Fruit fly (Drosophila melanogaster) whole organism, prepupa: ENCODE results near the gene CG17104.

Source experiments
- Blimp-1 ChIP-seq: fragments of 200-800 bp; sonication (Bioruptor generic); optimal IDR thresholded peaks from 3 replicates; lab custom pipeline; 2017; ENCODE audit warnings: missing biosample characterization, missing genetic modification characterization, mild to moderate bottlenecking, moderate library complexity, missing genetic modification reagents
- CG10631 ChIP-seq: fragments of 200-800 bp; sonication (Bioruptor generic); optimal IDR thresholded peaks from 2 replicates; lab custom pipeline; 2016; ENCODE audit warnings: missing biosample characterization, missing genetic modification characterization
- CG10669 ChIP-seq: fragments of 200-800 bp; sonication (Bioruptor generic); optimal IDR thresholded peaks from 3 replicates; lab custom pipeline; 2018; ENCODE audit warnings: missing biosample characterization, mild to moderate bottlenecking, missing genetic modification characterization, moderate library complexity
- CG11294 ChIP-seq: fragments of 200-800 bp; sonication (Bioruptor generic); IDR thresholded peaks from 2 replicates; pipeline ENCODE4 v1.3.6; 2022; ENCODE audit warnings: missing biosample characterization, missing genetic modification characterization
- CG11762 ChIP-seq: fragments of 200-800 bp; sonication (Bioruptor generic); optimal IDR thresholded peaks from 3 replicates; lab custom pipeline; 2016; ENCODE audit warnings: missing biosample characterization, missing genetic modification characterization; ENCODE audit not compliant: insufficient read depth
- CG11902 ChIP-seq: fragments of 200-800 bp; sonication (Bioruptor generic); optimal IDR thresholded peaks from 3 replicates; lab custom pipeline; 2016; ENCODE audit warnings: missing biosample characterization, missing genetic modification characterization
- CG1621 ChIP-seq: fragments of 200-800 bp; sonication (Bioruptor generic); optimal IDR thresholded peaks from 3 replicates; lab custom pipeline; 2018; ENCODE audit warnings: missing biosample characterization, mild to moderate bottlenecking, missing genetic modification characterization
- CG16779 ChIP-seq: fragments of 200-800 bp; sonication (Bioruptor generic); optimal IDR thresholded peaks from 3 replicates; lab custom pipeline; 2017; ENCODE audit warnings: missing biosample characterization, mild to moderate bottlenecking, missing genetic modification characterization
- CG3032 ChIP-seq: fragments of 200-800 bp; optimal IDR thresholded peaks from 2 replicates; lab custom pipeline; 2019; ENCODE audit warnings: missing biosample characterization, mild to moderate bottlenecking, missing genetic modification characterization, moderate library complexity
- CG31627 ChIP-seq: fragments of 200-800 bp; sonication (Bioruptor generic); optimal IDR thresholded peaks from 3 replicates; lab custom pipeline; 2016; ENCODE audit warnings: missing biosample characterization, missing genetic modification characterization
- CG34406 ChIP-seq: fragments of 200-800 bp; sonication (Bioruptor generic); optimal IDR thresholded peaks from 3 replicates; lab custom pipeline; 2016; ENCODE audit warnings: missing biosample characterization, missing genetic modification characterization
- CG3919 ChIP-seq: fragments of 200-800 bp; sonication (Bioruptor generic); optimal IDR thresholded peaks from 3 replicates; lab custom pipeline; 2016; ENCODE audit warnings: missing biosample characterization, missing genetic modification characterization
- CG6163 ChIP-seq: fragments of 200-800 bp; sonication (Bioruptor generic); IDR thresholded peaks from 3 replicates; pipeline ENCODE4 v1.3.6; 2022; ENCODE audit warnings: missing biosample characterization, missing genetic modification characterization
- CG6276 ChIP-seq: fragments of 200-800 bp; sonication (Bioruptor generic); optimal IDR thresholded peaks from 2 replicates; lab custom pipeline; 2017; ENCODE audit warnings: missing biosample characterization, mild to moderate bottlenecking, missing genetic modification characterization
- CG6792 ChIP-seq: fragments of 200-800 bp; sonication (Bioruptor generic); optimal IDR thresholded peaks from 3 replicates; lab custom pipeline; 2016; ENCODE audit warnings: missing biosample characterization, missing genetic modification characterization
- CG6808 ChIP-seq: fragments of 200-800 bp; sonication (Bioruptor generic); optimal IDR thresholded peaks from 3 replicates; lab custom pipeline; 2017; ENCODE audit warnings: missing biosample characterization, missing genetic modification characterization, mild to moderate bottlenecking, moderate library complexity, missing genetic modification reagents
- CG8119 ChIP-seq: fragments of 200-800 bp; sonication (Bioruptor generic); IDR thresholded peaks from 3 replicates; pipeline ENCODE4 v1.3.6; 2022; ENCODE audit warnings: missing biosample characterization, missing genetic modification characterization
- CG8632 ChIP-seq: fragments of 200-800 bp; sonication (Bioruptor generic); optimal IDR thresholded peaks from 3 replicates; lab custom pipeline; 2016; ENCODE audit warnings: missing biosample characterization, missing genetic modification characterization
- Eip75B ChIP-seq: fragments of 200-800 bp; sonication (Bioruptor generic); optimal IDR thresholded peaks from 3 replicates; lab custom pipeline; 2016; ENCODE audit warnings: missing biosample characterization, missing genetic modification characterization
- Eip78C ChIP-seq: fragments of 200-800 bp; sonication (Bioruptor generic); peaks from one replicate; lab custom pipeline; 2016; ENCODE audit warnings: missing biosample characterization, missing genetic modification characterization
- Eip93F ChIP-seq: fragments of 200-800 bp; sonication (Bioruptor generic); optimal IDR thresholded peaks from 2 replicates; lab custom pipeline; 2016; ENCODE audit warnings: missing biosample characterization, mild to moderate bottlenecking, missing genetic modification characterization
- Ets96B ChIP-seq: fragments of 200-800 bp; optimal IDR thresholded peaks from 2 replicates; lab custom pipeline; 2019; ENCODE audit warnings: missing biosample characterization, mild to moderate bottlenecking, missing genetic modification characterization, moderate library complexity
- Hr38 ChIP-seq: sonication (Bioruptor generic); optimal IDR thresholded peaks from 2 replicates; lab custom pipeline; 2016; ENCODE audit warnings: missing biosample characterization, missing genetic modification characterization
- Met ChIP-seq: fragments of 200-800 bp; sonication (Bioruptor generic); optimal IDR thresholded peaks from 3 replicates; lab custom pipeline; 2016; ENCODE audit warnings: missing biosample characterization, missing genetic modification characterization
- OdsH ChIP-seq: fragments of 200-800 bp; sonication (Bioruptor generic); optimal IDR thresholded peaks from 3 replicates; lab custom pipeline; 2016; ENCODE audit warnings: missing biosample characterization, missing genetic modification characterization
- Smox ChIP-seq: fragments of 200-800 bp; sonication (Bioruptor generic); optimal IDR thresholded peaks from 3 replicates; lab custom pipeline; 2016; ENCODE audit warnings: missing biosample characterization, missing genetic modification characterization
- Sox102F ChIP-seq: fragments of 200-800 bp; sonication (Bioruptor generic); optimal IDR thresholded peaks from 2 replicates; lab custom pipeline; 2016; ENCODE audit warnings: missing biosample characterization, mild to moderate bottlenecking, missing genetic modification characterization
- Sox14 ChIP-seq: fragments of 200-800 bp; sonication (Bioruptor generic); optimal IDR thresholded peaks from 3 replicates; lab custom pipeline; 2016; ENCODE audit warnings: missing biosample characterization, missing genetic modification characterization
- Sox15 ChIP-seq: fragments of 200-800 bp; sonication (Bioruptor generic); optimal IDR thresholded peaks from 3 replicates; lab custom pipeline; 2016; ENCODE audit warnings: missing biosample characterization, missing genetic modification characterization
- achi ChIP-seq: fragments of 200-800 bp; sonication (Bioruptor generic); optimal IDR thresholded peaks from 3 replicates; lab custom pipeline; 2016; ENCODE audit warnings: missing biosample characterization, missing genetic modification characterization
- acj6 ChIP-seq: fragments of 200-800 bp; sonication (Bioruptor generic); optimal IDR thresholded peaks from 3 replicates; lab custom pipeline; 2016; ENCODE audit warnings: missing biosample characterization, missing genetic modification characterization
- cyc ChIP-seq: fragments of 200-800 bp; sonication (Bioruptor generic); optimal IDR thresholded peaks from 3 replicates; lab custom pipeline; 2016; ENCODE audit warnings: missing biosample characterization, missing genetic modification characterization
- dac ChIP-seq: fragments of 200-800 bp; sonication (Bioruptor generic); optimal IDR thresholded peaks from 2 replicates; lab custom pipeline; 2017; ENCODE audit warnings: missing biosample characterization, mild to moderate bottlenecking, missing genetic modification characterization
- dsx ChIP-seq: fragments of 200-800 bp; optimal IDR thresholded peaks from 3 replicates; lab custom pipeline; 2019; ENCODE audit warnings: missing biosample characterization, mild to moderate bottlenecking, missing genetic modification characterization, moderate library complexity; ENCODE audit not compliant: poor library complexity, severe bottlenecking
- esn ChIP-seq: fragments of 200-800 bp; sonication (Bioruptor generic); optimal IDR thresholded peaks from 2 replicates; lab custom pipeline; 2016; ENCODE audit warnings: missing biosample characterization, mild to moderate bottlenecking, missing genetic modification characterization, moderate library complexity
- fd59A ChIP-seq: fragments of 200-800 bp; sonication (Bioruptor generic); optimal IDR thresholded peaks from 2 replicates; lab custom pipeline; 2017; ENCODE audit warnings: missing biosample characterization, mild to moderate bottlenecking, missing genetic modification characterization, missing genetic modification reagents
- fd85E ChIP-seq: fragments of 200-800 bp; sonication (Bioruptor generic); optimal IDR thresholded peaks from 3 replicates; lab custom pipeline; 2016; ENCODE audit warnings: missing biosample characterization, missing genetic modification characterization
- lz ChIP-seq: fragments of 200-800 bp; sonication (Bioruptor generic); optimal IDR thresholded peaks from 3 replicates; lab custom pipeline; 2016; ENCODE audit warnings: missing biosample characterization, missing genetic modification characterization
- pdm3 ChIP-seq: fragments of 200-800 bp; sonication (Bioruptor generic); optimal IDR thresholded peaks from 3 replicates; lab custom pipeline; 2016; ENCODE audit warnings: missing biosample characterization, missing genetic modification characterization
- salr ChIP-seq, 2 experiments: fragments of 200-800 bp; sonication (Bioruptor generic); optimal IDR thresholded peaks; 3 replicates each; lab custom pipeline; 2016 to 2018; ENCODE audit warnings: missing biosample characterization in 2 of 2, missing genetic modification characterization in 2 of 2, mild to moderate bottlenecking in 1 of 2
- spab ChIP-seq: fragments of 200-800 bp; sonication (Bioruptor generic); optimal IDR thresholded peaks from 2 replicates; lab custom pipeline; 2017; ENCODE audit warnings: missing biosample characterization, mild to moderate bottlenecking, missing genetic modification characterization, missing genetic modification reagents
- ss ChIP-seq, 2 experiments: fragments of 200-800 bp; sonication (Bioruptor generic); optimal IDR thresholded peaks; 2 replicates in 1 of 2; 3 replicates in 1 of 2; lab custom pipeline; 2017 to 2018; ENCODE audit warnings: mild to moderate bottlenecking in 2 of 2, missing biosample characterization in 2 of 2, missing genetic modification characterization in 2 of 2, moderate library complexity in 1 of 2
- svp ChIP-seq: fragments of 200-800 bp; sonication (Bioruptor generic); peaks from one replicate; lab custom pipeline; 2016; ENCODE audit warnings: missing biosample characterization, missing genetic modification characterization
- topi ChIP-seq: fragments of 200-800 bp; sonication (Bioruptor generic); optimal IDR thresholded peaks from 3 replicates; lab custom pipeline; 2016; ENCODE audit warnings: missing biosample characterization, missing genetic modification characterization
- vri ChIP-seq: fragments of 200-800 bp; sonication (Bioruptor generic); optimal IDR thresholded peaks from 3 replicates; lab custom pipeline; 2016; ENCODE audit warnings: missing biosample characterization, mild to moderate bottlenecking, missing genetic modification characterization

Gene CG17104

dm6 chr2L:10676933-10677714, at the start of gene CG17104 (continued):
- TF ChIP-seq svp (GFP tag; lab: Kevin White, UChicago) (peak; percentile 79), CG3919 (GFP tag; lab: Kevin White, UChicago) (peak; percentile 69), CG11762 (GFP tag; lab: Kevin White, UChicago) (peak; percentile 61), CG8632 (GFP tag; lab: Kevin White, UChicago) (peak; percentile 61), esn (GFP tag; lab: Kevin White, UChicago) (peak; percentile 65), CG16779 (tag; lab: Kevin White, UChicago) (no peak), acj6 (GFP tag; lab: Kevin White, UChicago) (peak; percentile 61), Sox15 (GFP tag; lab: Kevin White, UChicago) (peak; percentile 35), vri (GFP tag; lab: Kevin White, UChicago) (peak; percentile 6), salr (GFP tag; optimal IDR thresholded peaks at IDR 0.05; lab: Kevin White, UChicago) (peak in 1 of 2 experiments; percentile 48)

- peak; percentile 38 for TF ChIP-seq cyc (GFP tag; lab: Kevin White, UChicago)
- peak; percentile 19 for TF ChIP-seq CG6792 (GFP tag; lab: Kevin White, UChicago)
- TF ChIP-seq topi (GFP tag; lab: Kevin White, UChicago), result peak; percentile 14
- TF ChIP-seq achi (GFP tag; lab: Kevin White, UChicago), result peak; percentile 27
- TF ChIP-seq CG3919 (GFP tag; lab: Kevin White, UChicago), result peak; percentile 46
- TF ChIP-seq CG11294 (GFP tag; lab: Robert Waterston, UW), result no peak
- peak; percentile 14 for TF ChIP-seq Eip75B (GFP tag; lab: Kevin White, UChicago)
- peak; percentile 12 for TF ChIP-seq Sox15 (GFP tag; lab: Kevin White, UChicago)
- peak; percentile 24 for TF ChIP-seq Sox102F (GFP tag; lab: Kevin White, UChicago)
- TF ChIP-seq dac (GFP tag; lab: Kevin White, UChicago), result no peak
- TF ChIP-seq OdsH (GFP tag; lab: Kevin White, UChicago), result peak; percentile 21
- TF ChIP-seq salr (GFP tag; optimal IDR thresholded peaks at IDR 0.05; lab: Kevin White, UChicago), result peak in 1 of 2 experiments; percentile 7
- no peak for TF ChIP-seq CG16779 (tag; lab: Kevin White, UChicago)
- no peak for TF ChIP-seq CG8632 (GFP tag; lab: Kevin White, UChicago)
- TF ChIP-seq Eip78C, result peak; percentile 84
- peak in 1 of 2 experiments; percentile 20 for TF ChIP-seq ss (GFP tag; optimal IDR thresholded peaks at IDR 0.05; lab: Kevin White, UChicago)
- TF ChIP-seq fd59A (GFP tag; lab: Kevin White, UChicago), result peak; percentile 0
- TF ChIP-seq pdm3 (GFP tag; lab: Kevin White, UChicago), result peak; percentile 16
- TF ChIP-seq CG10669 (GFP tag; lab: Kevin White, UChicago), result peak; percentile 36
- TF ChIP-seq Smox (GFP tag; lab: Kevin White, UChicago), result peak; percentile 22
- TF ChIP-seq spab (GFP tag; lab: Kevin White, UChicago), result peak; percentile 16
- TF ChIP-seq Met (GFP tag; lab: Kevin White, UChicago), result peak; percentile 43
- peak; percentile 42 for TF ChIP-seq CG10631 (GFP tag; lab: Kevin White, UChicago)
- TF ChIP-seq vri (GFP tag; lab: Kevin White, UChicago), result no peak
- TF ChIP-seq Hr38, result no peak
- peak; percentile 15 for TF ChIP-seq CG6808
- no peak for TF ChIP-seq CG8119 (GFP tag; lab: Robert Waterston, UW)
- TF ChIP-seq Ets96B (tag; lab: Kevin White, UChicago), result peak; percentile 55
- TF ChIP-seq CG1621, result peak; percentile 27
- no peak for TF ChIP-seq esn (GFP tag; lab: Kevin White, UChicago)
- TF ChIP-seq fd85E (GFP tag; lab: Kevin White, UChicago), result no peak
- TF ChIP-seq Eip93F (GFP tag; lab: Kevin White, UChicago), result no peak
- TF ChIP-seq svp (GFP tag; lab: Kevin White, UChicago), result peak; percentile 54
- peak; percentile 58; the same call in 1 of the 3 replicates for TF ChIP-seq CG6163 (GFP tag; lab: Robert Waterston, UW)
- TF ChIP-seq CG34406 (GFP tag; lab: Kevin White, UChicago), result peak; percentile 23
- TF ChIP-seq CG11762 (GFP tag; lab: Kevin White, UChicago), result no peak
- no peak for TF ChIP-seq Blimp-1 (GFP tag; lab: Kevin White, UChicago)
- no peak for TF ChIP-seq CG3032
- peak; percentile 15 for TF ChIP-seq lz
- TF ChIP-seq CG6276 (GFP tag; lab: Kevin White, UChicago), result no peak
- TF ChIP-seq CG11902 (GFP tag; lab: Kevin White, UChicago), result peak; percentile 3
- TF ChIP-seq acj6 (GFP tag; lab: Kevin White, UChicago), result peak; percentile 5
- TF ChIP-seq CG31627, result peak; percentile 8
- no peak for TF ChIP-seq dsx
- peak; percentile 16 for TF ChIP-seq Sox14 (GFP tag; lab: Kevin White, UChicago)
These were observed 44.3 kb upstream of the CG17104 start for dm6 chr2L:10632702-10633101.
